Fruit fly (Drosophila melanogaster): ENCODE results near the gene RpL9.

The RpL9 gene

DNA sequence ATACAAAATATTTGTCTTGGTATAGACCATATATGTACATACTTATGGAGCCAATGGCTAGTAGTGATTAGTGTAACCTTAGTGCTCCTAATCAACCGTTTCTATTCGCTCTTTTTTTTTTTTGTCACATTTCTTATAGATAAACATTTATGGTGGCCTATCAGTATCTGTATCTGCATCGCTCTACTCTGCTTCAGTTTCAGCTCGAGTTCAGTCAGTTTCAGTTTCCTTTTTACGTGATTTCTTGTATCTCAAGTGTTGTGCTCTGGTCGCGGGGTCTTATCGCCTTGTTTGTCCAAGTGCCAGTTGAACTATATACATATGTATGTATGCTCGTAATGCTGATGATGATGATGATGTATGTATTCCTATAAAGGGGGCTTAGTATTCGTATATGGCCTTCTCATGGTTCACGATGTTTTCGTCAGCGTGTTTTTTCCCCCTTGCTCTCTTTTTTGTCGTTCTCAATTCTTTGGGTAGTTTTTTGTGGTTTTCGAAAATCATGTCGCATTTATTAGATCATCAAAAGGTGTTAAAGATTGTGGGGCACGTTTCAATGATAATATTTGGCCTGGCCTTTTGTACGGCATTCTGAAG lies 35.7 kb upstream of the RpL9 start:
- no peak for TF ChIP-seq EcR (GFP tag; optimal IDR thresholded peaks at IDR 0.05)
- TF ChIP-seq psq (optimal IDR thresholded peaks at IDR 0.05) = no peak
- TF ChIP-seq Dll (optimal IDR thresholded peaks at IDR 0.05) = no peak
- no peak for TF ChIP-seq usp (GFP tag; optimal IDR thresholded peaks at IDR 0.05)
- no peak for TF ChIP-seq pan (optimal IDR thresholded peaks at IDR 0.05)
- no peak for TF ChIP-seq CG8478 (optimal IDR thresholded peaks at IDR 0.05)

DNA sequence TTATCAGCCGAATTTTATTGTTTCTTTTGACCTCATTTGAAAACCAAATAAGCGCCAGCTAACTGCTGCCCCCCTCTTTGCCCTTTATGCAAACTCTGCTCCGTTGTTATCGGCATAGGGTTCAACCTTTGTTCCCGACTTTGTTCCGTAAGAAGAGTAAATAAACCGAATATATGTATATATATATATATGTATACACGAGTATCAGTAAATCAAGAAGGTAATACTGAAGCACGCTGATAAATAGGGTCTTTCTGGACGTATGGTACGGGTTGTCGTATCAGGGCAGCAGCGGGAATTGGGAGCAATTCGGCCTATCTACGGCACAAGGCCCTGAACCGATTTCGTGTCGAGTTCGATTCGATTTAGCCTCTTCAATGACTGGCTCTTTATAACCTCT lies 34.9 kb upstream of the RpL9 start:
- TF ChIP-seq psq (optimal IDR thresholded peaks at IDR 0.05) (no peak), CG8478 (optimal IDR thresholded peaks at IDR 0.05) (no peak), EcR (GFP tag; optimal IDR thresholded peaks at IDR 0.05) (no peak), Dll (optimal IDR thresholded peaks at IDR 0.05) (no peak), pan (optimal IDR thresholded peaks at IDR 0.05) (no peak), usp (GFP tag; optimal IDR thresholded peaks at IDR 0.05) (no peak)

DNA sequence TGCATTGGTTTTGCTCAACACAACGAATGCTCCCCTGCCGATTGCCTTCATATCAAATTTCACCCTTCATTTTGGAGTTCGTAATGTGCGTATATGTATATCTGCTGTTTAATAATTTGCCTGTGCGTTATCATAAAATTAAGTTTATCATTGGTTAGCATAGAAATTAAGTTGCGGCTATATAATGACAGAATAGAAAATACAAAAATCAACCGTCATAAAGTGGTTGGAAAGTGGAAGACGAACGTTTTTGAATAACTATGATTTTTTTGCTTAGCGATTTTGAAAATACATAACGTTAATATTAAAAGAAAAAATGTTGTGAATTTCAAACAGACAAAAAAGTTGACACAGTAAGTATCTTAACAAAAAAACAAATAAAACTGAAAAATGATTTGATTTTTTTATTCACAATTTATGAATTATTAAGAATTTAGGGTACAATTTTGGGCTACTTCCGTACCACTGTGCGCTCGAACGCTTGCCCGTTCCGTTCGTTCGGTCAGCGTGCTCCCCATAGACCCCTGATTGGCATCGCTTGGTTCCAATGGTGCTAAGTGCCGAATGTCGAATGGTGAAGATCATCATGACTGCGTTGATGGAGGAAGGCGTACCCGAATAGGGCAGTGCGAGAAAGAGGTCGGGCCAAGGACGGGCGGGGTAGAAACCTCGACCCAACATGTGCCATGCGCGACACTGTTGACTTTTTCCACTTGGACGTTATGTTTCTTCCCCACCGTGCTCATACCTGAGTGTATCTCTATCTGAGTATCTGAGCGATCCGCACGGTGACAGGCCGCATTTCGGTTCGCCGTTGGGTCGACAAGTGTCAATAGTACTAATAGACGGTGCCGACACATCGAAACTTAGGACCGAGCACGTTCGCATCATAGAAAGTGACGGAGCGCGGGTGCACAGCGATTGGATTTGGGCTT lies 33.9 kb upstream of the RpL9 start:
- TF ChIP-seq pan (optimal IDR thresholded peaks at IDR 0.05) = no peak
- TF ChIP-seq Dll (optimal IDR thresholded peaks at IDR 0.05) = no peak
- no peak for TF ChIP-seq CG8478 (optimal IDR thresholded peaks at IDR 0.05)
- no peak for TF ChIP-seq EcR (GFP tag; optimal IDR thresholded peaks at IDR 0.05)
- TF ChIP-seq usp (GFP tag; optimal IDR thresholded peaks at IDR 0.05) = no peak
- no peak for TF ChIP-seq psq (optimal IDR thresholded peaks at IDR 0.05)

DNA sequence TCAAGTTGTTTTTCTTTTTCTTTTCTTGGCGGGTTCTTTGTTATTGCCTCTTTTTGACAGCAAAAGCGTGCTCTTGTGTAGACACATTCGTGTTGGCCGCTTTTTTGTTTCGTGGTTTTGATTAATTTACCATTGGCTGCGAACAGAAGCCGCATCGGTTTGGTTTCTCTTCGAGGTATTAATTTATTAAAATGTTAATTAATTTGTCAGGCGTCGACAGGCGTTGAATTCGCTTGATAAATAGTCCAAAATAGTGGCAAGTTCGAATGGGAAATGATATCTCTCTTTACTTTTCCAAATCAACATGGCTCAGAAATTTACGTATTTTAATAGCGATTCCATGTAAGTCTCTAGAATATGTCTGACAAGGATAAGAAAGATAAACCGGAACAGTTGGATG lies 30.5 kb upstream of the RpL9 start, which contains the start of gene CG18666:
Gene CG18666, plus strand, starts transcription at position 301 of the 400 bp plus-strand sequence.
- TF ChIP-seq usp (GFP tag; optimal IDR thresholded peaks at IDR 0.05) (no peak), psq (optimal IDR thresholded peaks at IDR 0.05) (no peak), EcR (GFP tag; optimal IDR thresholded peaks at IDR 0.05) (no peak), pan (optimal IDR thresholded peaks at IDR 0.05) (no peak), CG8478 (optimal IDR thresholded peaks at IDR 0.05) (no peak), Dll (optimal IDR thresholded peaks at IDR 0.05) (no peak)

DNA sequence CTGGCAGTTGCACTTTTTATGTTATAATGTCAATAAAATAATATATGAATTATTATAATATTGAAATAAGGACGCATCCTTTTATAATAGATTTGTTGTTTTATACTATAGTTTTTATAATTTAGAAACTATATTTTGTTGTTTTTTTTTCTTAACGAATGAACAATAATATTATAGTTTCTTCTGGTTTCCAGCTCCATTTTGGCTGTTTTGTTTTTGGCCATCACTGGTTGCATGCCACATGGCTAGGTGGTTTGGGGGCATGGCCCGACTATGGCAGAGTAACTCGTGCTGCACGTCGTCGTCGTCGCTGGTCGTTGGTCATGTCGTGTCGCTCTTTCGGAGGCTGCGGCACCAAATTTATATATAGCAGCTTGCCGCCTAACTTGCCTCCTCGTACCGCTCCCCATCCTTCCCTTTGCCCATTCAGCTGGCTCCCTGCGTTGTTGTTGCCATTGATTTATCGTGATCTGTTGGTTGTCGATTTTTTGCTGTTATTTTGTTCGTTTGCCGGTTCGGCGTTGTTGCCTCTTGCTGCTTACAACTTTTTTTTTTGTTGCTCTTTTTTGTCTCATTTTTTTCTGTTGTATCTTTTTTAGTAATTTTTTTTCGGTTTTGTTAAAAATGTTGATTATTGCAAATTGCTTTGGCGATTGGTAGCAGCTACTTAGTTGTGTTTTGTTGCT lies 28.4 kb upstream of the RpL9 start:
- TF ChIP-seq psq (optimal IDR thresholded peaks at IDR 0.05) = no peak
- TF ChIP-seq pan (optimal IDR thresholded peaks at IDR 0.05) = no peak

DNA sequence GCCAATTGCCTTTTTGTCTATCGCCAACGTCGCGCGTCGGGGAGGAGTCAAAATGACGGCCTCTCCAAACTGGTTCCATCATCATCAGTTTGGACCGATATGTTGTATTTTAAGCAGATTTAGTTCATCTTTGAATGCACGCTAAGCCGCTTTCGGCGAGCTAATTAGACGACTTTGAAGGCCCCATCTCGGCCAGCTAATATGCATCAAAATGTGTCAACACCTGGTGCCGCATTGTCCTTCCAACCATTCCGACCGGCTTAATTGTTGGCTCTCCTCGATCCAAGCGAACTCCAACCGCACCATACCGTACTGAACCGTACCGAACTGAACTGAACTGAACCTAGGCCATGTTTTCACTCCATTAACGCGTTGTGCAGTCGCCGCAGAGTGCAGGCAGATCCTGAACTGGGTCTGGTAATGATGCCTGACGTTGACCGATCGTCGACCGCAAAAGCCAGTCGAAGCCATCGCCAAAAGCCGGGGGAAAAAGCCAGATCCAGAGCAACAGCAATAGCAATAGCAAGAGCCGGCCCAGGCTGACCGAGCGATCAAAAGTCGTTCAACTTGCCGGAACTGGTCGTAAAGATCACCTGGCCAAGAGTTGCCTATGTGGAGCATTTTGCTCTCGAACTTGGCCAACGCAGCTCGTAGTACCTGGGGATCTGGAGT lies 24.0 kb upstream of the RpL9 start:
- TF ChIP-seq usp (GFP tag; optimal IDR thresholded peaks at IDR 0.05) = no peak
- no peak for TF ChIP-seq EcR (GFP tag; optimal IDR thresholded peaks at IDR 0.05)
- TF ChIP-seq Dll (optimal IDR thresholded peaks at IDR 0.05) = no peak
- no peak for TF ChIP-seq psq (optimal IDR thresholded peaks at IDR 0.05)
- TF ChIP-seq CG8478 (optimal IDR thresholded peaks at IDR 0.05) = no peak
- TF ChIP-seq pan (optimal IDR thresholded peaks at IDR 0.05) = no peak

DNA sequence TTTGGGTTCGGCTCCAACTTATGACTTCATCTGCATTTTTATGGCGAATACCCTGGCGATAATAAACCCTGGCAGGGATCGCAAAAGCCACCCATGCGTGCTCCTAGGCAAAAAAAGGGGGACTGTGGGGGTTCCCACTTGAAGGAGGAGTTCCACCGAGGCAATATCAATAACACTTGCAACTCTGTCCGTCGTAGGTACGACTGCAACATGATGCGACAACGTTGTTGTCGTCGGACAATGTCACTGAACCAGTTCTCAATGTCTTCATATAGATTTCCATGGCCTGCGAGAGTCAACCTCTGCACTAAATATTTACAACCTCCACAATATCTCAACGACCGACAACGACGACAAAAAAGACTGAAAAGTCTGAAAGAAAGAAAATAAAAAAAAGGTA lies 23.2 kb upstream of the RpL9 start:
- TF ChIP-seq pan (optimal IDR thresholded peaks at IDR 0.05) (no peak), CG8478 (optimal IDR thresholded peaks at IDR 0.05) (no peak), psq (optimal IDR thresholded peaks at IDR 0.05) (no peak), Dll (optimal IDR thresholded peaks at IDR 0.05) (no peak), EcR (GFP tag; optimal IDR thresholded peaks at IDR 0.05) (no peak), usp (GFP tag; optimal IDR thresholded peaks at IDR 0.05) (no peak)

DNA sequence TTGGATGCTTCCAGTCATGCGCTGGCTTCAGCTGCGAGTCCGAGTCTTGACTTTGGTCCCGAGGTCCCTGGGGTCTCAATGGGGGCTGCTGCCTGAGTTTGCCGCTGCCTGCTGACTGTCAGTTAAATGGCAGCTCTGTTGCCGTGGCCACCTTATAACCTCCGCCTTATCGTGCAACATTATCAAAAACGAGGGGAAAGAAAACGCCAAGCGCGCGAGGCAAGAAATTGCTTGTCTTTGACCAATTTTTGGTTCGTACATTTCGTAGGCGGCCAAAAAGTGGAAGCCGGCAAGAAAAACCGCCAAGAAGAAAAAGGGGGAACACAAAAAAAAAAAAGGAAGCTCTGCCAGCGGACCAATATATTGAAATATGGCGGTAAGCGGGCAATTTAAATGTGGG lies 19.9 kb upstream of the RpL9 start:
- TF ChIP-seq usp (GFP tag; optimal IDR thresholded peaks at IDR 0.05) (no peak), pan (optimal IDR thresholded peaks at IDR 0.05) (no peak), psq (optimal IDR thresholded peaks at IDR 0.05) (no peak), CG8478 (optimal IDR thresholded peaks at IDR 0.05) (no peak), EcR (GFP tag; optimal IDR thresholded peaks at IDR 0.05) (no peak), Dll (optimal IDR thresholded peaks at IDR 0.05) (no peak)

DNA sequence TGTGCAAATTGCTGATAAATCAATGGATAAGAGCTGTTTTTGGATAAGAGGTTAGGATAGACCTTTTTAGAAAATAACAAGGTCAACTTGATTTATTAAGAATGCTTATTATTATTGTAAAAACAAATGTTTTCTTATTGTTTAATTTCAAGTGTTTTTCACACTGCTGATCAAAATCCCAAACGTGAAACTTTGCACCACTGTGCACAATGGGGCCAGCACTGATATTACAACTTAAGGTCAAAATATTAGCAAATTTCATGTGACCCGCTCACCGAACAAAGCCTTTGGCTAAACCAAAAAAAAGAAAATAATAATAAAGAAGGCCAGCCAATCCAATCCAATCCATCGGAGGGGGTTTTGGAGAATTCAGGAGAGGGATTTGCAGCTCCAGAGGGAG lies 18.8 kb upstream of the RpL9 start:
- TF ChIP-seq Dll (optimal IDR thresholded peaks at IDR 0.05) (no peak), pan (optimal IDR thresholded peaks at IDR 0.05) (no peak), EcR (GFP tag; optimal IDR thresholded peaks at IDR 0.05) (no peak), psq (optimal IDR thresholded peaks at IDR 0.05) (no peak), usp (GFP tag; optimal IDR thresholded peaks at IDR 0.05) (no peak), CG8478 (optimal IDR thresholded peaks at IDR 0.05) (no peak)

DNA sequence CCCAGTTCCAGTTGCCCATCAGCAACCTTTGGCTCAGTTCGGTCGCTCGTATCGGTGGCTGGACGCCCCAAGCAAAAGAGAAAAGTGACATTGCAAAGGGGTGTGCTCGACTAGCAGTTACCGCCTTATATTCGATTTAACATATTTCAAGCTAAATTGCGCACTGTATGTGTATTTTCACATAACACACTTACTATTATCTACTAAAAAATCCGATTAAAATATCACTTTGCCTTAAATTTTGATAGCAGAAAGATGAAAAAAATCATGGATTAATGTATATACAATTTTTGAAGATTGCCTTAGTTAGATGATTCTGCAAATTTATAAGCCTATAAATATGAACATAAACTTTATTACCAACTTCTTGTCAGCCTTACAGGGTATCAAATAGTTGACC lies 17.6 kb upstream of the RpL9 start:
- peak; percentile 78 for TF ChIP-seq pan (optimal IDR thresholded peaks at IDR 0.05)
- no peak for TF ChIP-seq usp (GFP tag; optimal IDR thresholded peaks at IDR 0.05)
- no peak for TF ChIP-seq Dll (optimal IDR thresholded peaks at IDR 0.05)
- TF ChIP-seq CG8478 (optimal IDR thresholded peaks at IDR 0.05) = no peak
- no peak for TF ChIP-seq EcR (GFP tag; optimal IDR thresholded peaks at IDR 0.05)
- no peak for TF ChIP-seq psq (optimal IDR thresholded peaks at IDR 0.05)

DNA sequence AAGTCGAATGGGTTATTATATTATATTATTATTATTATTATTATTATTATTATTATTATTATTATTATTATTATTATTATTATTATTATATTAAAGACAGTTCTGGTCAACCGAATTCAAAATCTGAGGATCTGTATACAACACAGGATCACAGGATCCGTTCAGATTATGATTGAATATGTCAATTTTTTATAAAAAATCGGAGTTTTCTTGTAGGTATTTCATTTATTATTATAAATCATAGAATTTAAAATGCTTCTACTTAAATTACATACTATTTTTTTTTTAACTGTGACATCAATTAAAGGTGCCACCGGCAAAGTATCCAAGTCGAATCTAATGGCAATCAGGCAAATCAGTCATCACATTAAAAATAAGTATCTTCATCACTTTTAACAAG lies 12.7 kb upstream of the RpL9 start, which contains the start of gene CG14913:
Gene CG14913, plus strand, starts transcription at position 301 of the 400 bp plus-strand sequence.
- TF ChIP-seq Dll (optimal IDR thresholded peaks at IDR 0.05) (no peak), usp (GFP tag; optimal IDR thresholded peaks at IDR 0.05) (no peak), pan (optimal IDR thresholded peaks at IDR 0.05) (no peak), CG8478 (optimal IDR thresholded peaks at IDR 0.05) (no peak), EcR (GFP tag; optimal IDR thresholded peaks at IDR 0.05) (no peak), psq (optimal IDR thresholded peaks at IDR 0.05) (no peak)

Measured in whole organism.